Fruit fly (Drosophila melanogaster) whole organism, embryonic: ENCODE data around the gene CG3117.

Experiments
- CG11398 ChIP-seq: fragments of 200-800 bp; sonication (Bioruptor generic); optimal IDR thresholded peaks from 2 replicates; lab custom pipeline; 2016; ENCODE audit warnings: missing biosample characterization, missing genetic modification characterization
- CG11560 ChIP-seq: fragments of 200-800 bp; sonication (Bioruptor generic); IDR thresholded peaks from 3 replicates; pipeline ENCODE4 v1.3.6; 2022; ENCODE audit warnings: missing biosample characterization, missing genetic modification characterization
- CG11695 ChIP-seq: fragments of 200-800 bp; sonication (Bioruptor generic); IDR thresholded peaks from 3 replicates; pipeline ENCODE4 v1.3.6; 2022; ENCODE audit warnings: missing biosample characterization, missing genetic modification characterization
- CG12104 ChIP-seq: fragments of 200-800 bp; sonication (Bioruptor generic); optimal IDR thresholded peaks from 3 replicates; lab custom pipeline; 2016; ENCODE audit warnings: missing biosample characterization, missing genetic modification characterization
- CG15514 ChIP-seq: fragments of 200-800 bp; sonication (Bioruptor generic); optimal IDR thresholded peaks from 3 replicates; lab custom pipeline; 2017; ENCODE audit warnings: missing biosample characterization, missing genetic modification characterization, mild to moderate bottlenecking, moderate library complexity, missing genetic modification reagents
- CG15696 ChIP-seq: fragments of 200-800 bp; sonication (Bioruptor generic); optimal IDR thresholded peaks from 2 replicates; lab custom pipeline; 2019; ENCODE audit warnings: missing biosample characterization, mild to moderate bottlenecking, missing genetic modification characterization, moderate library complexity
- CG16863 ChIP-seq: fragments of 200-800 bp; sonication (Bioruptor generic); optimal IDR thresholded peaks from 3 replicates; lab custom pipeline; 2016; ENCODE audit warnings: missing biosample characterization, missing genetic modification characterization
- CG17359 ChIP-seq: fragments of 200-800 bp; sonication (Bioruptor generic); optimal IDR thresholded peaks from 3 replicates; lab custom pipeline; 2018; ENCODE audit warnings: missing biosample characterization, mild to moderate bottlenecking, missing genetic modification characterization, moderate library complexity
- CG17612 ChIP-seq: fragments of 200-800 bp; sonication (Bioruptor generic); IDR thresholded peaks from 2 replicates; pipeline ENCODE4 v1.3.6; 2022; ENCODE audit warnings: missing biosample characterization, missing genetic modification characterization
- CG17802 ChIP-seq: fragments of 200-800 bp; sonication (Bioruptor generic); optimal IDR thresholded peaks from 2 replicates; lab custom pipeline; 2018; ENCODE audit warnings: missing biosample characterization, mild to moderate bottlenecking, missing genetic modification characterization, moderate library complexity
- CG18262 ChIP-seq: fragments of 200-800 bp; optimal IDR thresholded peaks from 3 replicates; lab custom pipeline; 2019; ENCODE audit warnings: missing biosample characterization, mild to moderate bottlenecking, missing genetic modification characterization, moderate library complexity
- CG18599 ChIP-seq: fragments of 200-800 bp; sonication (Bioruptor generic); optimal IDR thresholded peaks from 3 replicates; lab custom pipeline; 2017; ENCODE audit warnings: missing biosample characterization, missing genetic modification characterization, mild to moderate bottlenecking, moderate library complexity, missing genetic modification reagents
- CG2678 ChIP-seq: fragments of 200-800 bp; sonication (Bioruptor generic); optimal IDR thresholded peaks from 3 replicates; lab custom pipeline; 2019; ENCODE audit warnings: missing biosample characterization, mild to moderate bottlenecking, missing genetic modification characterization, moderate library complexity
- CG30020 ChIP-seq: fragments of 200-800 bp; optimal IDR thresholded peaks from 2 replicates; lab custom pipeline; 2019; ENCODE audit warnings: missing biosample characterization, mild to moderate bottlenecking, missing genetic modification characterization, moderate library complexity
- CG30431 ChIP-seq: fragments of 200-800 bp; sonication (Bioruptor generic); optimal IDR thresholded peaks from 2 replicates; lab custom pipeline; 2017; ENCODE audit warnings: missing biosample characterization, missing genetic modification characterization
- CG31441 ChIP-seq: fragments of 200-800 bp; sonication (Bioruptor generic); IDR thresholded peaks from 2 replicates; pipeline ENCODE4 v1.3.6; 2022; ENCODE audit warnings: missing biosample characterization, missing genetic modification characterization
- CG34422 ChIP-seq: fragments of 200-800 bp; sonication (Bioruptor generic); IDR thresholded peaks from 3 replicates; pipeline ENCODE4 v1.3.6; 2022; ENCODE audit warnings: missing biosample characterization, missing genetic modification characterization
- CG5953 ChIP-seq: fragments of 200-800 bp; sonication (Bioruptor generic); IDR thresholded peaks from 2 replicates; pipeline ENCODE4 v1.3.6; 2022; ENCODE audit warnings: missing biosample characterization, missing genetic modification characterization
- CG6175 ChIP-seq: fragments of 200-800 bp; sonication (Bioruptor generic); IDR thresholded peaks from 3 replicates; pipeline ENCODE4 v1.3.6; 2022; ENCODE audit warnings: missing biosample characterization, missing genetic modification characterization
- CG6813 ChIP-seq: fragments of 200-800 bp; sonication (Bioruptor generic); optimal IDR thresholded peaks from 2 replicates; lab custom pipeline; 2017; ENCODE audit warnings: missing biosample characterization, missing genetic modification characterization, mild to moderate bottlenecking, moderate library complexity, missing genetic modification reagents
- CG7271 ChIP-seq: fragments of 200-800 bp; sonication (Bioruptor generic); optimal IDR thresholded peaks from 2 replicates; lab custom pipeline; 2018; ENCODE audit warnings: missing biosample characterization, mild to moderate bottlenecking, missing genetic modification characterization, moderate library complexity
- CG7357 ChIP-seq: fragments of 200-800 bp; sonication (Bioruptor generic); IDR thresholded peaks from 3 replicates; pipeline ENCODE4 v1.3.6; 2022; ENCODE audit warnings: missing biosample characterization, missing genetic modification characterization
- CG7928 ChIP-seq: fragments of 200-800 bp; sonication (Bioruptor generic); optimal IDR thresholded peaks from 2 replicates; lab custom pipeline; 2017; ENCODE audit warnings: missing biosample characterization, mild to moderate bottlenecking, missing genetic modification characterization
- Dad ChIP-seq: fragments of 200-800 bp; sonication (Bioruptor generic); optimal IDR thresholded peaks from 3 replicates; lab custom pipeline; 2016; ENCODE audit warnings: missing biosample characterization, missing genetic modification characterization
- Hand ChIP-seq: fragments of 200-800 bp; sonication (Bioruptor generic); optimal IDR thresholded peaks from 2 replicates; lab custom pipeline; 2017; ENCODE audit warnings: mild to moderate bottlenecking, missing biosample characterization, missing genetic modification reagents, missing genetic modification characterization
- Lim3 ChIP-seq: fragments of 200-800 bp; sonication (Bioruptor generic); IDR thresholded peaks from 2 replicates; pipeline ENCODE4 v1.3.6; 2022; ENCODE audit warnings: missing biosample characterization, missing genetic modification characterization
- Mad ChIP-seq: fragments of 200-800 bp; sonication (Bioruptor generic); optimal IDR thresholded peaks from 2 replicates; lab custom pipeline; 2016; ENCODE audit warnings: missing biosample characterization, missing genetic modification characterization
- Med ChIP-seq: fragments of 200-800 bp; sonication (Bioruptor generic); peaks from one replicate; lab custom pipeline; 2016; ENCODE audit warnings: missing biosample characterization, missing genetic modification characterization, mild to moderate bottlenecking, inconsistent platforms, moderate library complexity
- Meics ChIP-seq: fragments of 200-800 bp; sonication (Bioruptor generic); optimal IDR thresholded peaks from 2 replicates; lab custom pipeline; 2017; ENCODE audit warnings: missing biosample characterization, mild to moderate bottlenecking, missing genetic modification characterization
- Oli ChIP-seq: fragments of 200-800 bp; sonication (Bioruptor generic); optimal IDR thresholded peaks from 2 replicates; lab custom pipeline; 2018; ENCODE audit warnings: missing biosample characterization, mild to moderate bottlenecking, missing genetic modification characterization, moderate library complexity
- Side ChIP-seq: fragments of 200-800 bp; sonication (Bioruptor generic); optimal IDR thresholded peaks from 2 replicates; lab custom pipeline; 2016; ENCODE audit warnings: missing biosample characterization, missing genetic modification characterization
- Sry-δ ChIP-seq: fragments of 200-800 bp; sonication (Bioruptor generic); optimal IDR thresholded peaks from 2 replicates; lab custom pipeline; 2016; ENCODE audit warnings: missing biosample characterization, missing genetic modification characterization
- az2 ChIP-seq: fragments of 200-800 bp; sonication (Bioruptor generic); optimal IDR thresholded peaks from 3 replicates; lab custom pipeline; 2016; ENCODE audit warnings: missing biosample characterization, missing genetic modification characterization
- btn ChIP-seq: fragments of 200-800 bp; sonication (Bioruptor generic); optimal IDR thresholded peaks from 2 replicates; lab custom pipeline; 2016; ENCODE audit warnings: missing biosample characterization, missing genetic modification characterization
- crol ChIP-seq: fragments of 200-800 bp; sonication (Bioruptor generic); IDR thresholded peaks from 2 replicates; pipeline ENCODE4 v1.3.6; 2022; ENCODE audit warnings: missing biosample characterization, missing genetic modification characterization
- danr ChIP-seq: fragments of 200-800 bp; sonication (Bioruptor generic); IDR thresholded peaks from 2 replicates; pipeline ENCODE4 v1.3.6; 2022; ENCODE audit warnings: missing biosample characterization, missing genetic modification characterization
- gcm2 ChIP-seq: fragments of 200-800 bp; sonication (Bioruptor generic); optimal IDR thresholded peaks from 2 replicates; lab custom pipeline; 2016; ENCODE audit warnings: missing biosample characterization, missing genetic modification characterization
- gem ChIP-seq: fragments of 200-800 bp; sonication (Bioruptor generic); optimal IDR thresholded peaks from 2 replicates; lab custom pipeline; 2019; ENCODE audit warnings: missing biosample characterization, mild to moderate bottlenecking, missing genetic modification characterization, moderate library complexity
- gsb ChIP-seq: fragments of 200-800 bp; sonication (Bioruptor generic); IDR thresholded peaks from 2 replicates; pipeline ENCODE4 v1.3.6; 2022; ENCODE audit warnings: missing biosample characterization, missing genetic modification characterization
- kay ChIP-seq: fragments of 200-800 bp; sonication (Bioruptor generic); optimal IDR thresholded peaks from 2 replicates; lab custom pipeline; 2016; ENCODE audit warnings: missing biosample characterization, missing genetic modification characterization
- pan ChIP-seq, 4 experiments: fragments of >200 bp in 3 of 4; fragments of 200-800 bp in 1 of 4; sonication (Bioruptor generic) in 1 of 4; optimal IDR thresholded peaks in 3 of 4; IDR thresholded peaks in 1 of 4; 2 replicates each; pipeline versions ENCODE4 v1.3.6 to Lab custom; 2017 to 2022; ENCODE audit warnings: missing biosample characterization in 2 of 4, missing genetic modification characterization in 2 of 4, mixed read lengths in 1 of 4
- pho ChIP-seq: fragments of 200-800 bp; sonication (Bioruptor generic); optimal IDR thresholded peaks from 2 replicates; lab custom pipeline; 2016; ENCODE audit warnings: missing biosample characterization, missing genetic modification characterization
- run ChIP-seq: fragments of 200-800 bp; sonication (Bioruptor generic); optimal IDR thresholded peaks from 3 replicates; lab custom pipeline; 2018; ENCODE audit warnings: missing biosample characterization, mild to moderate bottlenecking, missing genetic modification characterization
- slou ChIP-seq: fragments of 200-800 bp; sonication (Bioruptor generic); optimal IDR thresholded peaks from 3 replicates; lab custom pipeline; 2016; ENCODE audit warnings: missing biosample characterization, missing genetic modification characterization
- ssp ChIP-seq: fragments of 200-800 bp; sonication (Bioruptor generic); IDR thresholded peaks from 2 replicates; pipeline ENCODE4 v1.3.6; 2022; ENCODE audit warnings: missing biosample characterization, missing genetic modification characterization
- toy ChIP-seq: fragments of 200-800 bp; sonication (Bioruptor generic); IDR thresholded peaks from 2 replicates; pipeline ENCODE4 v1.3.6; 2022; ENCODE audit warnings: missing biosample characterization, missing genetic modification characterization
- trem ChIP-seq: fragments of 200-800 bp; optimal IDR thresholded peaks from 3 replicates; lab custom pipeline; 2019; ENCODE audit warnings: missing biosample characterization, mild to moderate bottlenecking, missing genetic modification characterization, moderate library complexity
- unpg ChIP-seq: fragments of 200-800 bp; sonication (Bioruptor generic); optimal IDR thresholded peaks from 3 replicates; lab custom pipeline; 2018; ENCODE audit warnings: missing biosample characterization, mild to moderate bottlenecking, missing genetic modification characterization, moderate library complexity
- zen ChIP-seq: fragments of 200-800 bp; sonication (Bioruptor generic); optimal IDR thresholded peaks from 3 replicates; lab custom pipeline; 2018; ENCODE audit warnings: missing biosample characterization, mild to moderate bottlenecking, missing genetic modification characterization, moderate library complexity
- zfh2 ChIP-seq: fragments of 200-800 bp; sonication (Bioruptor generic); optimal IDR thresholded peaks from 2 replicates; lab custom pipeline; 2016; ENCODE audit warnings: missing biosample characterization, missing genetic modification characterization

Gene CG3117

DNA sequence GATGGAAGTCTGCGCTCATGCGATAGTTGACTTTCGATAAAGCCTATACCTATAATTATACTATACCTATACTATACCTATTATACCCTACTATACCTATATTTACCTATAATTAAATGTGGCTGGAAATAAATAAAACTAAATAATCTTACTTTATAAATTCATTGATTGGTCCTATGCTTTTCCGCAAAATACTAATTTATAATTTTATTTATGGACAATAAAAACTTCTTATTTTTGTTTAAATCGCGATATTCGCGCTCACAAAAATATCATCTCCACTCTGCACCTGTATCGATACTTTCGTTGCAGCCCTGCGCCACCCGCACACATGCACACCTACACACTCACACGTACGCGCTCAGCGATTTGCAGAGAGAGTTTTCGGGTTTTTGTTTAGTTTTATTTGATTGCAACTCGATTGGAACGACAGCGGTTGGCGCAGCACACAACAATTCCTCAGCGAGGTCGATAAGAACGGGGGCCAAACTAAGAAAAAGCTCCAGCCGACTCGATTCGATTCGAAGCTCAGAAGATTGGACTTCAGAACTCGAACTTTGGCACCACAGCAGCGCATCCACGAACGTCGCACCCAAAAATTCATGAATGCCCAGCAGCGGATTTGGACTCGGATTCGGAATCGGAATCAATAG is 27.7 kb upstream of the CG3117 start, which contains the start of gene CG8814 (continued):
- TF ChIP-seq toy (GFP tag; lab: Robert Waterston, UW) (no peak), slou (GFP tag; lab: Kevin White, UChicago) (peak; percentile 68), gem (tag; lab: Kevin White, UChicago) (peak; percentile 81), unpg (peak; percentile 13), zfh2 (GFP tag; lab: Kevin White, UChicago) (peak; percentile 48), Hand (GFP tag; lab: Kevin White, UChicago) (no peak), ssp (GFP tag; lab: Robert Waterston, UW) (peak; percentile 81), CG15514 (GFP tag; lab: Kevin White, UChicago) (peak; percentile 68), Mad (GFP tag; lab: Kevin White, UChicago) (peak; percentile 39), Side (GFP tag; lab: Kevin White, UChicago) (no peak), CG6175 (GFP tag; lab: Robert Waterston, UW) (no peak), CG34422 (peak; percentile 10), Oli (tag; lab: Kevin White, UChicago) (peak; percentile 4), Meics (peak; percentile 42), CG15696 (peak; percentile 74), CG11695 (GFP tag; lab: Robert Waterston, UW) (no peak), Lim3 (GFP tag; lab: Robert Waterston, UW) (no peak), CG7928 (GFP tag; lab: Kevin White, UChicago) (peak; percentile 90), CG11560 (tag; lab: Robert Waterston, UW) (peak; percentile 67; the same call in 1 of the 3 replicates), CG16863 (GFP tag; lab: Kevin White, UChicago) (peak; percentile 42), gcm2 (GFP tag; lab: Kevin White, UChicago) (no peak), pan (optimal IDR thresholded peaks at IDR 0.05; lab: Kevin White, UChicago) (no peak), pan (GFP tag; optimal IDR thresholded peaks at IDR 0.05 in 1 of 2, IDR thresholded peaks at IDR 0.05 in 1 of 2) (peak in 1 of 2 experiments; percentile 41), az2 (GFP tag; lab: Kevin White, UChicago) (peak; percentile 63), pho (GFP tag; lab: Kevin White, UChicago) (peak; percentile 57), CG5953 (GFP tag; lab: Robert Waterston, UW) (no peak), btn (GFP tag; lab: Kevin White, UChicago) (no peak), gsb (no peak), CG12104 (GFP tag; lab: Kevin White, UChicago) (peak; percentile 68), crol (GFP tag; lab: Robert Waterston, UW) (peak; percentile 21; the same call in 1 of the 2 replicates), CG11398 (GFP tag; lab: Kevin White, UChicago) (no peak), Dad (GFP tag; lab: Kevin White, UChicago) (no peak), CG30020 (peak; percentile 74), CG6813 (GFP tag; lab: Kevin White, UChicago) (no peak), CG31441 (GFP tag; lab: Robert Waterston, UW) (peak; percentile 75; the same call in 1 of the 2 replicates), Sry-δ (GFP tag; lab: Kevin White, UChicago) (peak; percentile 80), Med (GFP tag; lab: Kevin White, UChicago) (peak; percentile 83), CG17802 (tag; lab: Kevin White, UChicago) (peak; percentile 19), CG30431 (GFP tag; lab: Kevin White, UChicago) (no peak), danr (no peak), trem (tag; lab: Kevin White, UChicago) (peak; percentile 66), zen (tag; lab: Kevin White, UChicago) (peak; percentile 52), CG18262 (tag; lab: Kevin White, UChicago) (peak; percentile 69), kay (GFP tag; lab: Kevin White, UChicago) (peak; percentile 53), CG17612 (no peak), CG7271 (tag; lab: Kevin White, UChicago) (no peak), CG18599 (peak; percentile 74), run (tag; lab: Kevin White, UChicago) (no peak), CG7357 (0 out of 3 replicates have a peak, but pooled peaks have one; percentile 37), CG2678 (tag; lab: Kevin White, UChicago) (peak; percentile 74), CG17359 (peak; percentile 11)
